Worm (Caenorhabditis elegans) whole organism, midembryonic: ENCODE data around the gene Y53G8AR.8.

Experiments used
- T22C8.4 ChIP-seq: fragments of 200-800 bp; sonication (Bioruptor generic); IDR thresholded peaks from 2 replicates; pipeline ENCODE4 v1.3.6; 2022; ENCODE audit warnings: missing genetic modification characterization, missing compliant biosample characterization
- cog-1 ChIP-seq: sonication (generic microtip); optimal IDR thresholded peaks from 2 replicates; lab custom pipeline; 2016; ENCODE audit warnings: missing genetic modification characterization, missing compliant biosample characterization
- flt-1 ChIP-seq: fragments of 200-800 bp; sonication (Bioruptor generic); IDR thresholded peaks from 2 replicates; pipeline ENCODE4 v1.3.6; 2022; ENCODE audit warnings: missing genetic modification characterization, missing compliant biosample characterization
- klf-2 ChIP-seq: fragments of 200-800 bp; sonication (Bioruptor generic); conservative IDR thresholded peaks from 2 replicates; pipeline ENCODE4 v1.3.6; 2022; ENCODE audit warnings: missing genetic modification reagents, missing genetic modification characterization, missing compliant biosample characterization
- med-1 ChIP-seq: sonication (generic microtip); optimal IDR thresholded peaks from 2 replicates; lab custom pipeline; 2017; ENCODE audit warnings: missing genetic modification characterization, mild to moderate bottlenecking, missing compliant biosample characterization, antibody characterized with exemption, missing genetic modification reagents; ENCODE audit not compliant: insufficient read depth
- ref-1 ChIP-seq: fragments of 200-800 bp; sonication (Bioruptor generic); conservative IDR thresholded peaks from 2 replicates; pipeline ENCODE4 v1.3.6; 2022; ENCODE audit warnings: missing genetic modification reagents, missing genetic modification characterization, missing compliant biosample characterization
- tab-1 ChIP-seq: fragments of 200-800 bp; sonication (Bioruptor generic); IDR thresholded peaks from 2 replicates; pipeline ENCODE4 v1.3.6; 2022; ENCODE audit warnings: missing genetic modification characterization, missing compliant biosample characterization
- ztf-23 ChIP-seq: fragments of 200-800 bp; sonication (Bioruptor generic); IDR thresholded peaks from 2 replicates; pipeline ENCODE4 v1.3.6; 2022; ENCODE audit warnings: missing genetic modification reagents, missing genetic modification characterization, missing compliant biosample characterization
- ztf-29 ChIP-seq: fragments of 200-800 bp; sonication (Bioruptor generic); IDR thresholded peaks from 2 replicates; pipeline ENCODE4 v1.3.6; 2022; ENCODE audit warnings: missing genetic modification reagents, missing genetic modification characterization, missing compliant biosample characterization

DNA sequence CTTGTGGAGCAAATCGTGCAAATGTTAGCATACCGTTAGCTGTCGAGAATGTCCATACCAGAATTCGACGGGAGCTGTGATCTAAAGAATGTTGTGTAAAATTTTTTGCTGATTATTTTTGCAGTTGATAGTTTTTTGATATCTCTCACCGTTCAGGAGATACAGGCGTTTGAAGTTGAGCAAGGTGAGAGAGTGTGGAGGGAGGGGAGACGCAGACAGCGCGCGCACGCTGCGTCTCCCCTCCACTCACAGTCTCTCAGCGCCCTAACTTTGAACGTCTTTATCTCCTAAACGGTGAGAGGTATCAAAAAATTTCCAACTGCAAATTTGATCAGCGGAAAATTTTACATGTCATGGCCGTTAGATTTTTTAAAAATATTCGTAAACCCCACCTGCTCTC, 39.1 kb downstream of the Y53G8AR.8 start:
- no peak for TF ChIP-seq flt-1 (GFP tag; lab: Robert Waterston, UW)
- no peak for TF ChIP-seq med-1 (GFP tag; lab: Kevin White, UChicago)
- no peak for TF ChIP-seq klf-2 (GFP tag; lab: Robert Waterston, UW)
- TF ChIP-seq ztf-29 (GFP tag; lab: Robert Waterston, UW): no peak
- TF ChIP-seq ztf-23: no peak
- TF ChIP-seq cog-1 (tag; lab: Kevin White, UChicago): no peak
- no peak for TF ChIP-seq tab-1 (GFP tag; lab: Robert Waterston, UW)
- TF ChIP-seq ref-1 (GFP tag; lab: Robert Waterston, UW): no peak
- TF ChIP-seq T22C8.4 (GFP tag; lab: Robert Waterston, UW): no peak
